Worm (Caenorhabditis elegans): Measurements from ENCODE around the gene F40C5.1.
"Not testable (repeated sequence)": the region's sequence is repeated elsewhere in the genome, so short reads cannot be mapped to it uniquely, and the experiment has no call there.

F40C5.1 gene

ce11 chrV:3613042-3613441, 40.5 kb downstream of the F40C5.1 start:
- TF ChIP-seq him-1 (tag; optimal IDR thresholded peaks at IDR 0.05) (no peak), W03F9.2 (tag; optimal IDR thresholded peaks at IDR 0.05) (no peak), dao-5 (tag; optimal IDR thresholded peaks at IDR 0.05) (no peak)

DNA sequence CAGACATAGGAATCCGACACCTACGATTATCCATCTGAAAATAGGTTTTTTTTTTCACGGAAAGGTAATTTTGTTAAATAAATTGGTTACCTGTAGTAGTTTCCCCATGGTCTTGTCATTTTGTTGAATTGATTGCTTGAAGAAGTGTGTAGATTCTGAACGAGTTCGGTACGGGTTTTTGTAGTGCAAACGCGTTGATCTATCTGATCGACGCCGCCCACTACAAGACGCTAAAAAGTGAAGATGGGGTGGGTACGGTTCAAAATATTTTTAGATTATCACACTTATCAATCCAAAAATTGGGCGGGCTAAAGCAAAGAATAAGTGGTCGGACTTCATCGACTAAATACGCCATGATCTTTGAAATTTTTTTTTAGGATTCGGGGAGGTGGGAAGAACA, 41.9 kb downstream of the F40C5.1 start, which contains the start of gene T22F3.11:
T22F3.11 (minus strand) TSS at position 157 of the 400 bp plus-strand sequence.
- TF ChIP-seq dao-5 (tag; optimal IDR thresholded peaks at IDR 0.05): no peak
- no peak for TF ChIP-seq W03F9.2 (tag; optimal IDR thresholded peaks at IDR 0.05)
- TF ChIP-seq him-1 (tag; optimal IDR thresholded peaks at IDR 0.05): no peak

- no peak for TF ChIP-seq W03F9.2 (tag; optimal IDR thresholded peaks at IDR 0.05)
- no peak for TF ChIP-seq him-1 (tag; optimal IDR thresholded peaks at IDR 0.05)
- no peak for TF ChIP-seq dao-5 (tag; optimal IDR thresholded peaks at IDR 0.05)
These were observed 44.3 kb downstream of the F40C5.1 start for ce11 chrV:3616844-3617243.

ce11 chrV:3620608-3621007, 48.1 kb downstream of the F40C5.1 start, which contains the start of gene srx-93:
srx-93 (minus strand) TSS chrV:3620708.
- TF ChIP-seq W03F9.2, him-1, dao-5 (tag; optimal IDR thresholded peaks at IDR 0.05): not testable (repeated sequence)
